Worm (Caenorhabditis elegans) whole organism, L4 larva: Measurements from ENCODE around the gene T24A6.20.

Source experiments
- F37D6.2 ChIP-seq: sonication (generic microtip); optimal IDR thresholded peaks from 2 replicates; lab custom pipeline; 2016; ENCODE audit warnings: mild to moderate bottlenecking, missing genetic modification characterization, missing compliant biosample characterization
- F49E8.2 ChIP-seq: sonication (generic microtip); optimal IDR thresholded peaks from 2 replicates; lab custom pipeline; 2016; ENCODE audit warnings: missing compliant biosample characterization, mild to moderate bottlenecking, missing genetic modification characterization, borderline replicate concordance
- R02D3.7 ChIP-seq: fragments of 150-350 bp; sonication (generic microtip); optimal IDR thresholded peaks from 3 replicates; lab custom pipeline; 2014; ENCODE audit warnings: missing biosample characterization, missing genetic modification characterization
- ZK337.2 ChIP-seq: fragments of 200-800 bp; sonication (Bioruptor generic); IDR thresholded peaks from 2 replicates; pipeline ENCODE4 v1.3.6; 2022; ENCODE audit warnings: missing genetic modification reagents, missing genetic modification characterization, missing compliant biosample characterization
- aha-1 ChIP-seq: fragments of 150-350 bp; peaks from one replicate; lab custom pipeline; 2014; ENCODE audit warnings: missing biosample characterization, missing genetic modification characterization
- arid-1 ChIP-seq: fragments of 200-800 bp; sonication (Bioruptor generic); conservative IDR thresholded peaks from 2 replicates; pipeline ENCODE4 v1.3.6; 2022; ENCODE audit warnings: missing genetic modification reagents, missing genetic modification characterization, missing compliant biosample characterization
- ceh-20 ChIP-seq: fragments of 200-800 bp; sonication (Bioruptor generic); IDR thresholded peaks from 2 replicates; pipeline ENCODE4 v1.3.6; 2022; ENCODE audit warnings: missing genetic modification reagents, missing genetic modification characterization, missing compliant biosample characterization
- ceh-44 ChIP-seq: fragments of 200-800 bp; sonication (Bioruptor generic); IDR thresholded peaks from 2 replicates; pipeline ENCODE4 v1.3.6; 2022; ENCODE audit warnings: missing genetic modification reagents, missing genetic modification characterization, missing compliant biosample characterization
- ceh-82 ChIP-seq: sonication (generic microtip); optimal IDR thresholded peaks from 2 replicates; lab custom pipeline; 2017; ENCODE audit warnings: missing biosample characterization, missing genetic modification characterization
- ces-1 ChIP-seq: fragments of 150-350 bp; sonication (generic microtip); optimal IDR thresholded peaks from 4 replicates; lab custom pipeline; 2014; ENCODE audit warnings: missing biosample characterization, missing genetic modification reagents, missing genetic modification characterization
- ctbp-1 ChIP-seq: fragments of 200-800 bp; sonication (Bioruptor generic); IDR thresholded peaks from 2 replicates; pipeline ENCODE4 v1.3.6; 2022; ENCODE audit warnings: missing genetic modification reagents, missing genetic modification characterization, missing compliant biosample characterization
- daf-16 ChIP-seq, 3 experiments: sonication (generic microtip); optimal IDR thresholded peaks; 2 replicates each; lab custom pipeline; 2016 to 2017; ENCODE audit warnings: missing genetic modification characterization in 3 of 3, missing genetic modification reagents in 3 of 3, mild to moderate bottlenecking in 2 of 3, missing compliant biosample characterization in 2 of 3, missing biosample characterization in 1 of 3, moderate library complexity in 1 of 3
- daf-19 ChIP-seq: fragments of 200-800 bp; sonication (Bioruptor generic); conservative IDR thresholded peaks from 2 replicates; pipeline ENCODE4 v1.3.6; 2022; ENCODE audit warnings: missing genetic modification characterization, missing compliant biosample characterization
- daf-8 ChIP-seq: fragments of 200-800 bp; sonication (Bioruptor generic); IDR thresholded peaks from 2 replicates; pipeline ENCODE4 v1.3.6; 2022; ENCODE audit warnings: missing genetic modification characterization, missing compliant biosample characterization
- dmd-8 ChIP-seq: fragments of 200-800 bp; sonication (Bioruptor generic); IDR thresholded peaks from 2 replicates; pipeline ENCODE4 v1.3.6; 2022; ENCODE audit warnings: missing genetic modification characterization, missing compliant biosample characterization
- dmd-9 ChIP-seq: fragments of 200-800 bp; sonication (Bioruptor generic); IDR thresholded peaks from 2 replicates; pipeline ENCODE4 v1.3.6; 2022; ENCODE audit warnings: missing genetic modification reagents, missing genetic modification characterization, missing compliant biosample characterization
- egl-27 ChIP-seq: sonication (generic microtip); optimal IDR thresholded peaks from 3 replicates; lab custom pipeline; 2017; ENCODE audit warnings: missing biosample characterization, missing genetic modification reagents, missing genetic modification characterization
- hif-1 ChIP-seq, 2 experiments: sonication (generic microtip); optimal IDR thresholded peaks; 2 replicates each; lab custom pipeline; 2016 to 2017; ENCODE audit warnings: missing compliant biosample characterization in 2 of 2, missing genetic modification characterization in 2 of 2, missing genetic modification reagents in 2 of 2, missing genotype in 2 of 2, mild to moderate bottlenecking in 1 of 2
- lin-1 ChIP-seq: fragments of 200-800 bp; sonication (Bioruptor generic); IDR thresholded peaks from 2 replicates; pipeline ENCODE4 v1.3.6; 2022; ENCODE audit warnings: missing genetic modification reagents, missing genetic modification characterization, missing compliant biosample characterization
- lin-15B ChIP-seq: fragments of 150-350 bp; sonication (generic microtip); optimal IDR thresholded peaks from 3 replicates; lab custom pipeline; 2014; ENCODE audit warnings: missing biosample characterization, missing genetic modification characterization
- madf-9 ChIP-seq: fragments of 200-800 bp; sonication (Bioruptor generic); conservative IDR thresholded peaks from 2 replicates; pipeline ENCODE4 v1.3.6; 2022; ENCODE audit warnings: missing genetic modification reagents, missing genetic modification characterization, missing compliant biosample characterization
- mdl-1 ChIP-seq, 2 experiments: fragments of 150-350 bp in 1 of 2; sonication (generic microtip) in 1 of 2; optimal IDR thresholded peaks; 2 replicates each; lab custom pipeline; 2014 to 2017; ENCODE audit warnings: missing biosample characterization in 2 of 2, missing genetic modification characterization in 2 of 2
- nhr-102 ChIP-seq: sonication (generic microtip); optimal IDR thresholded peaks from 2 replicates; lab custom pipeline; 2016; ENCODE audit warnings: mild to moderate bottlenecking, missing genetic modification characterization, moderate library complexity, missing compliant biosample characterization
- nhr-41 ChIP-seq: fragments of 200-800 bp; sonication (Bioruptor generic); IDR thresholded peaks from 2 replicates; pipeline ENCODE4 v1.3.6; 2022; ENCODE audit warnings: missing genetic modification reagents, missing genetic modification characterization, missing compliant biosample characterization
- pha-4 ChIP-seq, 2 experiments: fragments of 150-350 bp in 1 of 2; fragments of 200-800 bp in 1 of 2; sonication (Bioruptor generic) in 1 of 2; IDR thresholded peaks in 1 of 2; optimal IDR thresholded peaks in 1 of 2; 2 replicates each; pipeline versions ENCODE4 v1.3.6 to Lab custom; 2014 to 2022; ENCODE audit warnings: missing genetic modification characterization in 2 of 2, missing genetic modification reagents in 2 of 2, missing biosample characterization in 1 of 2, missing compliant biosample characterization in 1 of 2
- pqm-1 ChIP-seq: sonication (generic microtip); optimal IDR thresholded peaks from 2 replicates; lab custom pipeline; 2017; ENCODE audit warnings: missing biosample characterization, missing genetic modification characterization
- sdz-12 ChIP-seq: fragments of 200-800 bp; sonication (Bioruptor generic); optimal IDR thresholded peaks from 2 replicates; lab custom pipeline; 2018; ENCODE audit warnings: mild to moderate bottlenecking, missing genetic modification characterization, missing compliant biosample characterization
- set-16 ChIP-seq: fragments of 200-800 bp; sonication (Bioruptor generic); IDR thresholded peaks from 2 replicates; pipeline ENCODE4 v1.3.6; 2022; ENCODE audit warnings: missing genetic modification reagents, missing genetic modification characterization, missing compliant biosample characterization
- skn-1 ChIP-seq: fragments of 150-350 bp; optimal IDR thresholded peaks from 2 replicates; lab custom pipeline; 2014; ENCODE audit warnings: missing biosample characterization, missing genetic modification characterization
- snpc-4 ChIP-seq: fragments of 150-350 bp; optimal IDR thresholded peaks from 2 replicates; lab custom pipeline; 2014; ENCODE audit warnings: missing biosample characterization, missing genetic modification characterization
- spr-1 ChIP-seq: sonication (generic microtip); optimal IDR thresholded peaks from 2 replicates; lab custom pipeline; 2016; ENCODE audit warnings: mild to moderate bottlenecking, missing genetic modification characterization, missing compliant biosample characterization
- tra-1 ChIP-seq: fragments of 200-800 bp; sonication (Bioruptor generic); IDR thresholded peaks from 2 replicates; pipeline ENCODE4 v1.3.6; 2022; ENCODE audit warnings: missing genetic modification reagents, missing genetic modification characterization, missing compliant biosample characterization
- unc-39 ChIP-seq: sonication (generic microtip); optimal IDR thresholded peaks from 2 replicates; lab custom pipeline; 2017; ENCODE audit warnings: missing biosample characterization, missing genetic modification characterization
- zfp-3 ChIP-seq: fragments of 200-800 bp; sonication (Bioruptor generic); conservative IDR thresholded peaks from 2 replicates; pipeline ENCODE4 v1.3.6; 2022; ENCODE audit warnings: missing genetic modification reagents, missing genetic modification characterization, missing compliant biosample characterization
- ztf-11 ChIP-seq: fragments of 150-350 bp; optimal IDR thresholded peaks from 2 replicates; lab custom pipeline; 2014; ENCODE audit warnings: missing biosample characterization, missing genetic modification characterization

The T24A6.20 gene

ce11 chrV:3541117-3541516 is 11.8 kb upstream of the T24A6.20 start, which contains the start of gene srbc-67:
Gene srbc-67 (minus strand): TSS chrV:3541217.
- TF ChIP-seq aha-1 (tag; lab: Kevin White, UChicago) (peak; percentile 29), tra-1 (GFP tag; lab: Robert Waterston, UW) (no peak), lin-1 (GFP tag; lab: Robert Waterston, UW) (no peak)

- TF ChIP-seq ceh-20, result no peak
- no peak for TF ChIP-seq ctbp-1 (GFP tag; lab: Robert Waterston, UW)
- TF ChIP-seq madf-9, result no peak
- TF ChIP-seq spr-1 (tag; lab: Kevin White, UChicago), result no peak
- TF ChIP-seq ztf-11 (tag; lab: Kevin White, UChicago), result no peak
- TF ChIP-seq dmd-9 (GFP tag; lab: Robert Waterston, UW), result no peak
- TF ChIP-seq skn-1, result no peak
- TF ChIP-seq ces-1 (GFP tag; lab: Kevin White, UChicago), result no peak
- no peak for TF ChIP-seq ceh-82 (tag; lab: Kevin White, UChicago)
- TF ChIP-seq nhr-102 (tag; lab: Kevin White, UChicago), result no peak
Observed at ce11 chrV:3543344-3543743, 9.6 kb upstream of the T24A6.20 start, which contains the start of gene nhr-222. Gene nhr-222 (minus strand): TSS chrV:3543444.

- TF ChIP-seq arid-1 (GFP tag; lab: Robert Waterston, UW) (no peak), pha-4 (GFP tag; IDR thresholded peaks at IDR 0.05; lab: Robert Waterston, UW) (no peak), pha-4 (tag; optimal IDR thresholded peaks at IDR 0.05; lab: Kevin White, UChicago) (no peak), F37D6.2 (tag; lab: Kevin White, UChicago) (no peak), unc-39 (no peak), mdl-1 (tag; optimal IDR thresholded peaks at IDR 0.05; lab: Kevin White, UChicago) (no peak), snpc-4 (tag; lab: Kevin White, UChicago) (no peak), dmd-8 (GFP tag; lab: Robert Waterston, UW) (no peak)
Observed at ce11 chrV:3546517-3546916, 6.4 kb upstream of the T24A6.20 start, which contains the start of gene srbc-68. Gene srbc-68 (minus strand): TSS chrV:3546617.

- TF ChIP-seq daf-8 (GFP tag; lab: Robert Waterston, UW) (no peak), tra-1 (GFP tag; lab: Robert Waterston, UW) (no peak), zfp-3 (GFP tag; lab: Robert Waterston, UW) (no peak), egl-27 (tag; lab: Kevin White, UChicago) (no peak), pqm-1 (tag; lab: Kevin White, UChicago) (no peak), sdz-12 (GFP tag; lab: Kevin White, UChicago) (no peak), ceh-44 (GFP tag; lab: Robert Waterston, UW) (no peak), ZK337.2 (GFP tag; lab: Robert Waterston, UW) (no peak), nhr-41 (GFP tag; lab: Robert Waterston, UW) (no peak), daf-16 (GFP tag; optimal IDR thresholded peaks at IDR 0.05; lab: Kevin White, UChicago) (no peak), daf-16 (tag; optimal IDR thresholded peaks at IDR 0.05; lab: Kevin White, UChicago) (no peak), arid-1 (GFP tag; lab: Robert Waterston, UW) (no peak), R02D3.7 (tag; lab: Kevin White, UChicago) (no peak), set-16 (GFP tag; lab: Robert Waterston, UW) (no peak), F49E8.2 (tag; lab: Kevin White, UChicago) (no peak), lin-15B (tag; lab: Kevin White, UChicago) (no peak), hif-1 (tag; optimal IDR thresholded peaks at IDR 0.05; lab: Kevin White, UChicago) (no peak), daf-19 (GFP tag; lab: Robert Waterston, UW) (no peak), dmd-9 (GFP tag; lab: Robert Waterston, UW) (no peak)
Observed at ce11 chrV:3548798-3549197, 4.1 kb upstream of the T24A6.20 start, which contains the start of gene srw-130. Gene srw-130 (minus strand): TSS chrV:3548898.
